Fruit fly (Drosophila melanogaster) whole organism, embryonic: ENCODE results near the gene Pvf1.
A peak's percentile ranks its signal among the peaks of the same experiment; 100 is the strongest.

Experiments
- BEAF-32 ChIP-seq: fragments of 200-800 bp; sonication (Bioruptor generic); optimal IDR thresholded peaks from 3 replicates; lab custom pipeline; 2017; ENCODE audit warnings: missing biosample characterization, missing genetic modification characterization, mild to moderate bottlenecking, moderate library complexity, missing genetic modification reagents
- Bgb ChIP-seq: fragments of 200-800 bp; sonication (Bioruptor generic); IDR thresholded peaks from 2 replicates; pipeline ENCODE4 v1.3.6; 2022; ENCODE audit warnings: missing biosample characterization, missing genetic modification characterization; ENCODE audit not compliant: partially characterized antibody
- CG12155 ChIP-seq: fragments of 200-800 bp; sonication (Bioruptor generic); optimal IDR thresholded peaks from 3 replicates; lab custom pipeline; 2016; ENCODE audit warnings: missing biosample characterization, missing genetic modification characterization
- CG12391 ChIP-seq: fragments of 200-800 bp; sonication (Bioruptor generic); optimal IDR thresholded peaks from 3 replicates; lab custom pipeline; 2018; ENCODE audit warnings: missing biosample characterization, mild to moderate bottlenecking, missing genetic modification characterization, moderate library complexity
- CG13296 ChIP-seq: fragments of 200-800 bp; sonication (Bioruptor generic); optimal IDR thresholded peaks from 3 replicates; lab custom pipeline; 2018; ENCODE audit warnings: missing biosample characterization, mild to moderate bottlenecking, missing genetic modification characterization
- CG14710 ChIP-seq: fragments of 200-800 bp; sonication (Bioruptor generic); optimal IDR thresholded peaks from 3 replicates; lab custom pipeline; 2019; ENCODE audit warnings: missing biosample characterization, mild to moderate bottlenecking, missing genetic modification characterization, moderate library complexity
- CG15601 ChIP-seq: fragments of 200-800 bp; sonication (Bioruptor generic); optimal IDR thresholded peaks from 3 replicates; lab custom pipeline; 2019; ENCODE audit warnings: missing biosample characterization, mild to moderate bottlenecking, missing genetic modification characterization, moderate library complexity
- CG1603 ChIP-seq: fragments of 200-800 bp; sonication (Bioruptor generic); optimal IDR thresholded peaks from 2 replicates; lab custom pipeline; 2019; ENCODE audit warnings: missing biosample characterization, mild to moderate bottlenecking, missing genetic modification characterization, moderate library complexity
- CG17186 ChIP-seq: fragments of 200-800 bp; sonication (Bioruptor generic); optimal IDR thresholded peaks from 3 replicates; lab custom pipeline; 2017; ENCODE audit warnings: missing biosample characterization, missing genetic modification reagents, missing genetic modification characterization
- CG17361 ChIP-seq: fragments of 200-800 bp; sonication (Bioruptor generic); IDR thresholded peaks from 3 replicates; pipeline ENCODE4 v1.3.6; 2022; ENCODE audit warnings: missing biosample characterization, missing genetic modification characterization
- CG17802 ChIP-seq: fragments of 200-800 bp; sonication (Bioruptor generic); optimal IDR thresholded peaks from 2 replicates; lab custom pipeline; 2018; ENCODE audit warnings: missing biosample characterization, mild to moderate bottlenecking, missing genetic modification characterization, moderate library complexity
- CG30020 ChIP-seq: fragments of 200-800 bp; optimal IDR thresholded peaks from 2 replicates; lab custom pipeline; 2019; ENCODE audit warnings: missing biosample characterization, mild to moderate bottlenecking, missing genetic modification characterization, moderate library complexity
- CG3407 ChIP-seq: fragments of 200-800 bp; sonication (Bioruptor generic); optimal IDR thresholded peaks from 2 replicates; lab custom pipeline; 2018; ENCODE audit warnings: missing biosample characterization, mild to moderate bottlenecking, missing genetic modification characterization
- CG4360 ChIP-seq: fragments of 200-800 bp; sonication (Bioruptor generic); IDR thresholded peaks from 2 replicates; pipeline ENCODE4 v1.3.6; 2022; ENCODE audit warnings: missing biosample characterization, missing genetic modification characterization
- CG4617 ChIP-seq: fragments of 200-800 bp; sonication (Bioruptor generic); optimal IDR thresholded peaks from 3 replicates; lab custom pipeline; 2016; ENCODE audit warnings: missing biosample characterization, missing genetic modification characterization, borderline replicate concordance
- CG7357 ChIP-seq: fragments of 200-800 bp; sonication (Bioruptor generic); IDR thresholded peaks from 3 replicates; pipeline ENCODE4 v1.3.6; 2022; ENCODE audit warnings: missing biosample characterization, missing genetic modification characterization
- CG8765 ChIP-seq: fragments of 200-800 bp; sonication (Bioruptor generic); IDR thresholded peaks from 2 replicates; pipeline ENCODE4 v1.3.6; 2022; ENCODE audit warnings: missing biosample characterization, missing genetic modification characterization
- CG9817 ChIP-seq: fragments of 200-800 bp; sonication (Bioruptor generic); optimal IDR thresholded peaks from 2 replicates; lab custom pipeline; 2018; ENCODE audit warnings: missing biosample characterization, mild to moderate bottlenecking, missing genetic modification characterization, moderate library complexity
- Camta ChIP-seq: fragments of 200-800 bp; sonication (Bioruptor generic); optimal IDR thresholded peaks from 2 replicates; lab custom pipeline; 2016; ENCODE audit warnings: missing biosample characterization, missing genetic modification characterization
- CoRest ChIP-seq: fragments of 200-800 bp; sonication (Bioruptor generic); optimal IDR thresholded peaks from 3 replicates; lab custom pipeline; 2018; ENCODE audit warnings: missing biosample characterization, mild to moderate bottlenecking, missing genetic modification characterization, moderate library complexity
- Dfd ChIP-seq, 2 experiments: fragments of >200 bp; optimal IDR thresholded peaks; 2 replicates each; lab custom pipeline; 2017; ENCODE audit warnings: missing biosample characterization in 2 of 2, missing genetic modification characterization in 2 of 2
- Dll ChIP-seq: fragments of 200-800 bp; sonication (Bioruptor generic); IDR thresholded peaks from 4 replicates; pipeline ENCODE4 v1.3.6; 2022; ENCODE audit warnings: missing biosample characterization, missing genetic modification characterization; ENCODE audit not compliant: partially characterized antibody
- E2f2 ChIP-seq: fragments of 200-800 bp; sonication (Bioruptor generic); IDR thresholded peaks from 2 replicates; pipeline ENCODE4 v1.3.6; 2022; ENCODE audit warnings: missing biosample characterization, missing genetic modification characterization
- Eip74EF ChIP-seq, 2 experiments: fragments of 200-800 bp in 1 of 2; fragments of >200 bp in 1 of 2; sonication (Bioruptor generic) in 1 of 2; optimal IDR thresholded peaks; 2 replicates each; lab custom pipeline; 2017 to 2019; ENCODE audit warnings: missing biosample characterization in 2 of 2, missing genetic modification characterization in 2 of 2, mild to moderate bottlenecking in 1 of 2, moderate library complexity in 1 of 2
- Ets97D ChIP-seq: fragments of 200-800 bp; sonication (Bioruptor generic); optimal IDR thresholded peaks from 3 replicates; lab custom pipeline; 2016; ENCODE audit warnings: missing biosample characterization, missing genetic modification characterization
- MBD-R2 ChIP-seq: fragments of 200-800 bp; sonication (Bioruptor generic); IDR thresholded peaks from 2 replicates; pipeline ENCODE4 v1.3.6; 2022; ENCODE audit warnings: missing biosample characterization, missing genetic modification characterization
- Oaz ChIP-seq: fragments of 200-800 bp; sonication (Bioruptor generic); IDR thresholded peaks from 2 replicates; pipeline ENCODE4 v1.3.6; 2022; ENCODE audit warnings: missing biosample characterization, missing genetic modification characterization
- Sin3A ChIP-seq: fragments of >200 bp; optimal IDR thresholded peaks from 2 replicates; lab custom pipeline; 2018
- Sry-δ ChIP-seq: fragments of 200-800 bp; sonication (Bioruptor generic); optimal IDR thresholded peaks from 2 replicates; lab custom pipeline; 2016; ENCODE audit warnings: missing biosample characterization, missing genetic modification characterization
- Ssrp ChIP-seq: fragments of 200-800 bp; sonication (Bioruptor generic); optimal IDR thresholded peaks from 2 replicates; lab custom pipeline; 2018; ENCODE audit warnings: missing biosample characterization, mild to moderate bottlenecking, missing genetic modification characterization, moderate library complexity
- bab2 ChIP-seq: fragments of 200-800 bp; sonication (Bioruptor generic); optimal IDR thresholded peaks from 2 replicates; lab custom pipeline; 2016; ENCODE audit warnings: missing biosample characterization, missing genetic modification characterization
- ci ChIP-seq: fragments of 200-800 bp; sonication (Bioruptor generic); IDR thresholded peaks from 3 replicates; pipeline ENCODE4 v1.3.6; 2022; ENCODE audit warnings: missing biosample characterization, missing genetic modification characterization
- corto ChIP-seq: fragments of 200-800 bp; sonication (Bioruptor generic); optimal IDR thresholded peaks from 2 replicates; lab custom pipeline; 2016; ENCODE audit warnings: missing biosample characterization, mild to moderate bottlenecking, missing genetic modification characterization, moderate library complexity
- gem ChIP-seq: fragments of 200-800 bp; sonication (Bioruptor generic); optimal IDR thresholded peaks from 2 replicates; lab custom pipeline; 2019; ENCODE audit warnings: missing biosample characterization, mild to moderate bottlenecking, missing genetic modification characterization, moderate library complexity
- grau ChIP-seq: fragments of 200-800 bp; optimal IDR thresholded peaks from 3 replicates; lab custom pipeline; 2019; ENCODE audit warnings: missing biosample characterization, mild to moderate bottlenecking, missing genetic modification characterization, moderate library complexity
- hb ChIP-seq: fragments of 200-800 bp; sonication (Bioruptor generic); IDR thresholded peaks from 3 replicates; pipeline ENCODE4 v1.3.6; 2022; ENCODE audit warnings: missing biosample characterization, missing genetic modification characterization; ENCODE audit not compliant: partially characterized antibody
- hbn ChIP-seq: fragments of 200-800 bp; sonication (Bioruptor generic); IDR thresholded peaks from 2 replicates; pipeline ENCODE4 v1.3.6; 2022; ENCODE audit warnings: missing biosample characterization, missing genetic modification characterization; ENCODE audit not compliant: partially characterized antibody
- knrl ChIP-seq: fragments of 200-800 bp; sonication (Bioruptor generic); IDR thresholded peaks from 3 replicates; pipeline ENCODE4 v1.3.6; 2022; ENCODE audit warnings: missing biosample characterization, missing genetic modification characterization; ENCODE audit not compliant: partially characterized antibody
- prd ChIP-seq, 3 experiments: fragments of >200 bp in 2 of 3; fragments of 200-800 bp in 1 of 3; sonication (Bioruptor generic) in 1 of 3; optimal IDR thresholded peaks in 2 of 3; IDR thresholded peaks in 1 of 3; 2 replicates in 2 of 3; 3 replicates in 1 of 3; pipeline versions ENCODE4 v1.3.6 to Lab custom; 2017 to 2022; ENCODE audit warnings: missing biosample characterization in 1 of 3, missing genetic modification characterization in 1 of 3
- sens ChIP-seq: fragments of 200-800 bp; sonication (Bioruptor generic); peaks from one replicate; lab custom pipeline; 2016; ENCODE audit warnings: missing biosample characterization, missing genetic modification characterization
- ssp ChIP-seq: fragments of 200-800 bp; sonication (Bioruptor generic); IDR thresholded peaks from 2 replicates; pipeline ENCODE4 v1.3.6; 2022; ENCODE audit warnings: missing biosample characterization, missing genetic modification characterization
- stwl ChIP-seq: fragments of 200-800 bp; sonication (Bioruptor generic); optimal IDR thresholded peaks from 3 replicates; lab custom pipeline; 2018; ENCODE audit warnings: missing biosample characterization, mild to moderate bottlenecking, missing genetic modification characterization, moderate library complexity
- sug ChIP-seq: fragments of 200-800 bp; optimal IDR thresholded peaks from 2 replicates; lab custom pipeline; 2019; ENCODE audit warnings: missing biosample characterization, mild to moderate bottlenecking, missing genetic modification characterization, moderate library complexity
- tna ChIP-seq: fragments of 200-800 bp; sonication (Bioruptor generic); IDR thresholded peaks from 2 replicates; pipeline ENCODE4 v1.3.6; 2022; ENCODE audit warnings: missing biosample characterization, missing genetic modification characterization; ENCODE audit not compliant: partially characterized antibody
- trem ChIP-seq: fragments of 200-800 bp; optimal IDR thresholded peaks from 3 replicates; lab custom pipeline; 2019; ENCODE audit warnings: missing biosample characterization, mild to moderate bottlenecking, missing genetic modification characterization, moderate library complexity
- trh ChIP-seq: fragments of 200-800 bp; sonication (Bioruptor generic); optimal IDR thresholded peaks from 2 replicates; lab custom pipeline; 2016; ENCODE audit warnings: missing biosample characterization, missing genetic modification characterization
- unpg ChIP-seq: fragments of 200-800 bp; sonication (Bioruptor generic); optimal IDR thresholded peaks from 3 replicates; lab custom pipeline; 2018; ENCODE audit warnings: missing biosample characterization, mild to moderate bottlenecking, missing genetic modification characterization, moderate library complexity

Gene Pvf1

DNA sequence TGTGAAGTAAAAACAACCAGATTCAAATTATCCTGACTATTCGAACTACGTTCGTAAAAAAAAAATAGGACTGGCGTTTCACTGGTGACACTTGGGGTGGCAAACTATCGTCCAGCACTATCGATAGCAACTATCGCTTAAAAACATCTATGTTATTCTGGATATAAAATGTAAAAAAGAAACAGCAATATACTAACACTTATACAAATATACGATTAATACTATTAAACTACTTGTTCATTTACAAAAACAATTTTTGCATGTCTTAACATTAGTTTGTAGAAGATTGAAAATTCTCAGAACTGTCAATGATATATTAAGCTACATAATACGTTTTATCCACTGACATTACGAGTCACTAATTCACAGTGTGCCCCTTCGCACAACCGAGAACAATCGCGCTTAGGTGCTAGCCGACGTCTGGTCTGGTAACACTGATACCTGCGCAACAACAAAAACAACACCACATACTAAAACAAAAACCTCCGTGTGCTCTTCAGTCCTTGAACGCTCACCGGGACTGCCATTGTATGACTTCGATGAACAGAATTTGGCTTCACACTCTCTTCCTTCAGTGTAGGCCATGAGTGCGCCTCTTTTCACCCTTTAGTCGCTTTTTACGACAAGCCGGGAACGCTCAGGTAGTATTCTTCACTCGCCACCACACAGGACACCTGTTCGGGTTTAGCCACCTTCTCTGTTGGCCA lies 48.9 kb upstream of the Pvf1 start, which contains the start of gene CG18259 (continued):
- no peak for TF ChIP-seq CG3407 (GFP tag; lab: Kevin White, UChicago)
- TF ChIP-seq grau (tag; lab: Kevin White, UChicago), result peak; percentile 20
- TF ChIP-seq sug (tag; lab: Kevin White, UChicago), result peak; percentile 37
- TF ChIP-seq CG1603, result peak; percentile 32
- TF ChIP-seq CG13296 (GFP tag; lab: Kevin White, UChicago), result no peak
- TF ChIP-seq Camta (GFP tag; lab: Kevin White, UChicago), result peak; percentile 6
- TF ChIP-seq ssp (GFP tag; lab: Robert Waterston, UW), result peak; percentile 98
- no peak for TF ChIP-seq corto (GFP tag; lab: Kevin White, UChicago)
- peak; percentile 31 for TF ChIP-seq CG17186
- peak; percentile 18 for TF ChIP-seq CG9817 (tag; lab: Kevin White, UChicago)
- TF ChIP-seq Sry-δ (GFP tag; lab: Kevin White, UChicago), result peak; percentile 90
- peak; percentile 94 for TF ChIP-seq BEAF-32
- TF ChIP-seq CG15601 (tag; lab: Kevin White, UChicago), result peak; percentile 20
- TF ChIP-seq CG17361 (GFP tag; lab: Robert Waterston, UW), result peak; percentile 61
- TF ChIP-seq CG14710, result peak; percentile 68
- TF ChIP-seq Dfd (GFP tag; optimal IDR thresholded peaks at IDR 0.05; lab: Kevin White, UChicago), result peak in 1 of 2 experiments; percentile 59
- TF ChIP-seq CG4360 (GFP tag; lab: Robert Waterston, UW), result peak; percentile 82
- peak; percentile 71 for TF ChIP-seq hbn
- peak; percentile 52 for TF ChIP-seq stwl
- TF ChIP-seq Ssrp, result no peak
- TF ChIP-seq knrl (GFP tag; lab: Robert Waterston, UW), result peak; percentile 94
- peak; percentile 94 for TF ChIP-seq CG30020 (tag; lab: Kevin White, UChicago)
- TF ChIP-seq CG8765, result no peak
- TF ChIP-seq CG12391, result peak; percentile 35
- peak; percentile 86 for TF ChIP-seq Dll (GFP tag; lab: Robert Waterston, UW)
- peak; percentile 77 for TF ChIP-seq hb (GFP tag; lab: Robert Waterston, UW)
- peak; percentile 33; the same call in 1 of the 2 replicates for TF ChIP-seq MBD-R2
- peak in 1 of 2 experiments; percentile 18 for TF ChIP-seq Eip74EF (GFP tag; optimal IDR thresholded peaks at IDR 0.05; lab: Kevin White, UChicago)
- no peak for TF ChIP-seq unpg (GFP tag; lab: Kevin White, UChicago)
- TF ChIP-seq trh (GFP tag; lab: Kevin White, UChicago), result no peak
- no peak for TF ChIP-seq ci (GFP tag; lab: Robert Waterston, UW)
- TF ChIP-seq gem (tag; lab: Kevin White, UChicago), result peak; percentile 29
- peak; percentile 96 for TF ChIP-seq CG7357 (GFP tag; lab: Robert Waterston, UW)
- TF ChIP-seq sens, result peak; percentile 60
- TF ChIP-seq Bgb (GFP tag; lab: Robert Waterston, UW), result peak; percentile 77
- peak; percentile 83 for TF ChIP-seq Sin3A (lab: Kevin White, UChicago)
- TF ChIP-seq Oaz (GFP tag; lab: Robert Waterston, UW), result no peak
- peak; percentile 41; the same call in 1 of the 2 replicates for TF ChIP-seq tna
- TF ChIP-seq CG4617 (GFP tag; lab: Kevin White, UChicago), result peak; percentile 52
- peak; percentile 40 for TF ChIP-seq CoRest
- peak; percentile 13 for TF ChIP-seq CG12155 (GFP tag; lab: Kevin White, UChicago)
- peak; percentile 35 for TF ChIP-seq trem
- no peak for TF ChIP-seq bab2 (GFP tag; lab: Kevin White, UChicago)
- 0 out of 2 replicates have a peak, but pooled peaks have one; percentile 18 for TF ChIP-seq E2f2 (GFP tag; lab: Robert Waterston, UW)
- peak; percentile 57 for TF ChIP-seq Ets97D
- peak; percentile 66 for TF ChIP-seq CG17802 (tag; lab: Kevin White, UChicago)
- TF ChIP-seq prd (optimal IDR thresholded peaks at IDR 0.05; lab: Kevin White, UChicago), result no peak
- TF ChIP-seq prd (GFP tag; IDR thresholded peaks at IDR 0.05; lab: Robert Waterston, UW), result 0 out of 3 replicates have a peak, but pooled peaks have one; percentile 9
